Fruit fly (Drosophila melanogaster): Measurements from ENCODE around the gene SPH93.

SPH93 gene

DNA sequence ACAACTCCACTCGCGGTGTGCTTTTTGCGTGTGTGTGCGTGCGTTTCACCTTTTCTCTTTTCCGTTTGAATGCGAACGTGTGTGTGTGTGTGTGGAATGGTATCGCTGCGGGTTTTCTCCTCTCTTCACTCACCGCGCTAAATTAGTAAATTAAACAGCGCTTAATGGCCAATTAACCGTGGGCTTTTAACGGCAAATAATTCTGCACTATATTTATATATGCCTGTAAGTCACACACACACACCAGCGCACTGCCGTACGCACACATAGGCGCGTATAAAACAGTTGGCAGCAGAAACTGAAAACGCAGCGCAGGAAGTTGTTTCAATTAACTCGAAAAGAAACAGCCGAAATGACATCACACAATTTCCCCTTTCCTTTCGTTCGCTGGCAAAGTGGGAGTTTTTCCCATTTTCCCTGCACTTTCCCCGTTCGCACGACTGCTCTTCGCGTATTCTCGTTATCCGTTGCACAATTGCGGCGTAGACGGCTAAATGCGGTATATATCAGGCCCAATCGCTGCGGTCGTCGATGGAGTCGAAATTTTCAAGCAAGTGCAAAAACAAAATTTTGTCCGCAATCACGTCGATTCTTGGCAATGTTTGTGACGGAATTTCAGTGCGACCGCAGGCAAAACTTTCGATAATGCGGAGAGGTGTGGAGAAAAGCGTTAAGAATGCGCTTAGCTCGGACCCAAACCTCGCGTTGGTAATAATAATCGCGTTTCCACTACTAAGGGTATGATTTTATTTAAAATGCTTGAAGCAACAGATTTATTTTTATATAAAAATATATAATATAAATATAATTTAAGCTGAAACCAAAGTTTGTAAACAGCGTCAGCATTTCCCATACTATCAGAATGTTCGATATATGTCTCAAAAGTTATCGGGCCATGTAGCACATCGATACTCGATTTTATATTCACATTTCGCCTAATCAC is 17.1 kb upstream of the SPH93 start, which contains the start of gene BicD:
BicD (minus strand) TSS at position 634 of the 943 bp plus-strand sequence.
- no peak for TF ChIP-seq insv (optimal IDR thresholded peaks at IDR 0.05)
- TF ChIP-seq psq (optimal IDR thresholded peaks at IDR 0.05), result no peak
- no peak for TF ChIP-seq h (optimal IDR thresholded peaks at IDR 0.05)
- TF ChIP-seq ttk (optimal IDR thresholded peaks at IDR 0.05), result no peak
- TF ChIP-seq Sin3A (optimal IDR thresholded peaks at IDR 0.05), result no peak
- TF ChIP-seq Myc (optimal IDR thresholded peaks at IDR 0.05), result no peak

DNA sequence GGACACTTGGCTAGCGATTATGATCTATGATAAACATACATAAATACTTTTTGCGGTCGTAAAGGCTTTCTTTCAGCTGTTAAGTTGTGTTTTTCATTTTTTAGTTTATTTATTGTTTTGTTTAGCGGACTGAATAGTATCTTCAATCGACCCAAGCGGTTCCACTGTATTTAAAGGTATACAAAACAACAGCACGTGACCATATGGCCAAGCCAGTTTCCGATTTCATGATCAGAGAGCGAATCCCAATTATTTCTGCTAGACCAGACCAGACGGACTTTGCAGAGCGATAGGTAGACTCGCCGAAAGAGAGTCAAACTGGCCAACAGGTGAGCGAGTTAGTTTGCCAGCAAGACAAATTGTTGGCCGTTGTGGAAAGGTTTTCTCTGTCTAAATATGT is 15.8 kb upstream of the SPH93 start, which contains the start of gene Sgt:
Sgt (plus strand) TSS at position 80 of the 400 bp plus-strand sequence.
- TF ChIP-seq h (optimal IDR thresholded peaks at IDR 0.05) (no peak), psq (optimal IDR thresholded peaks at IDR 0.05) (no peak), Sin3A (optimal IDR thresholded peaks at IDR 0.05) (no peak), insv (optimal IDR thresholded peaks at IDR 0.05) (no peak), Myc (optimal IDR thresholded peaks at IDR 0.05) (no peak)

DNA sequence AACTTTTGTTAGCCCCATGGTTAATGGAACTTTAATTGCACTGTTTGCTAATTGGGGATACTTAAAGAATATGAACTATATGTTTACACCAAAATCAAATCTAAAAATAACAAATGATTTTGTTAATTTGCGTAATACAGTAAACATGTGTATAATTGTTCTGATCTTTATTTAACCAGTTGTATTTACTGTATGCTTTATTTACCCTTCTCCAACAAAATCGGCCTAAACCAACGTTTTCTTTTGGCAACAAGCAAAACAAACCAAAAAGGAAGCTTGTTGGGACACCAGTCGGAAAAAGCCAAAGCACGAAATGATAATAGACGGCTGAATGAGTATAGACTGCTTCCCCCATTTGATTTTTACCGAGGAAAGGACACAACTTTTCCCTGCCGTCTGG is 14.9 kb upstream of the SPH93 start:
- TF ChIP-seq psq (optimal IDR thresholded peaks at IDR 0.05), result no peak
- no peak for TF ChIP-seq ttk (optimal IDR thresholded peaks at IDR 0.05)

DNA sequence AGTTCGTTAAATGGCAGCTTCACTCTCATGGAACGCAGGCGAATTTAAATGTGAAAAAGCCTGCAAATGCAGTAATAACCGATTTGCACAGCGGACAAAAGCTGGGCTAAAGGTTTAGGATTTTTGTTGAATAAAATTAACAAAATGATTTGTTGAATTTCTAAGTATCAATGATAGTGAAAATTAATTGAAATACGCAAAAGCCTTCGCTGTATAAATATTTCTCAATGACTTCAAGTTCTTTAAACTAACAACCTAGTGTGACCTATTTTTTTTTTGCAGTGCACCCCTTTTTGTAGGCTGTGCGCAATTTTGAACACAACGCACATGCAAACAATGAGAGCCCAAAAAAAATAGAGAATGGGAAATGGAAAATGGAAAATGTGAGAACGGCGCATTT is 11.2 kb upstream of the SPH93 start:
- TF ChIP-seq Sin3A (optimal IDR thresholded peaks at IDR 0.05) (no peak), psq (optimal IDR thresholded peaks at IDR 0.05) (no peak), Myc (optimal IDR thresholded peaks at IDR 0.05) (no peak), ttk (optimal IDR thresholded peaks at IDR 0.05) (no peak)

DNA sequence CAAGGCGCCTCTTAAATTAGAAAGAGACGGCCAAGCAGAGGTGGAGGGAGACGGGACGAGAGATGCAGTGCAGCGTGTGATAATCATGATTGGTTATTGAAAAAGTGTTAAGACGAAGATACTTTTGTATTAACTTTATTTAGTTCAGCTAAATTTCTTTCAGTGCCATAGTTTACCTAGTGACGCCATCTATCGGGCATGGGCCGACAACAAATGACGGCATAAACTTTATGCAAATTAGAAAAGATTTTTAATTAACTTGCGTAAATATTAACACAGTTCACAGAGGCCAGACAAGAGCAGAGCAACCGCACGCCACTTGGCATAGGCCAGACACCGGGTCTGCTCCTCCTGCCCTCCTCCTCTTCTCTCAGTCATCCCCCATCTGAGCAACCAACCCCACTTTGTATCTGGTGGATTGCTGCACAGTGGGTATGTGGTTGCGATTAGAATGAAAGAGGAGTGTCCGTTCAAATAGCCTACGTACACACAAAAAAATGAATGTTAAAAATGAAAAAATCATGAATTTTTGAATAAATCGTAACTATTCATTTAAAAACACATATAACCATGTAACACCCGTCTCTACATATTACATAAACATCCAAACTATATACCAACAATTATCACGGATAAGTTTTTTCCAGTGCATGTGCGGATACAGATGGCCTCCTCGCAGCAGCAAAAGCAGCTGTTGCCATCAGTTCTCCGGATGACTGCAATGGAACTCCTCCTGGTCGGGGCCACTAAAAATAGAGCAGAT is 10.4 kb upstream of the SPH93 start:
- TF ChIP-seq h (optimal IDR thresholded peaks at IDR 0.05) (no peak), psq (optimal IDR thresholded peaks at IDR 0.05) (no peak), insv (optimal IDR thresholded peaks at IDR 0.05) (no peak), Myc (optimal IDR thresholded peaks at IDR 0.05) (no peak), Sin3A (optimal IDR thresholded peaks at IDR 0.05) (no peak), ttk (optimal IDR thresholded peaks at IDR 0.05) (no peak)

DNA sequence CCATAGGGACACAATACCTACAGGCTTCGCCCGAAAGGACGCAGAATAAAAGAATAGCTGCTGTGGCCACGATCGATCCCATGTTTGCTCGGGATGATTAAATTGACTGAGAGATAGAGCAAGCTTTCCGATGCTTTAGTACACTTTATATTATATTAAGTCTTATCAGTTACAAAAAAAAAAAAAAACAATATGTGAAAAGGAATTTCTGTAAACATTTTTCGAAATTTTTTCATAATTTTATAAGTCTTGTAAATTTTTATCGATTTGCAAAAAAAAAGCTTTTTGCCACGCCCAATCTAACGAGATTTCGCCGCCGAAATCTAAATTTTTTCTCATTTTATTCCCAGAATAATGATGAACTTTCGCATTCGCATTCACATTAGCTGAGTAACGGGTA is 2.2 kb upstream of the SPH93 start, which contains the start of gene CG18563:
CG18563 (minus strand) TSS at position 101 of the 400 bp plus-strand sequence.
- TF ChIP-seq insv (optimal IDR thresholded peaks at IDR 0.05) (no peak), psq (optimal IDR thresholded peaks at IDR 0.05) (no peak), Myc (optimal IDR thresholded peaks at IDR 0.05) (no peak), h (optimal IDR thresholded peaks at IDR 0.05) (no peak), ttk (optimal IDR thresholded peaks at IDR 0.05) (no peak), Sin3A (optimal IDR thresholded peaks at IDR 0.05) (no peak)

DNA sequence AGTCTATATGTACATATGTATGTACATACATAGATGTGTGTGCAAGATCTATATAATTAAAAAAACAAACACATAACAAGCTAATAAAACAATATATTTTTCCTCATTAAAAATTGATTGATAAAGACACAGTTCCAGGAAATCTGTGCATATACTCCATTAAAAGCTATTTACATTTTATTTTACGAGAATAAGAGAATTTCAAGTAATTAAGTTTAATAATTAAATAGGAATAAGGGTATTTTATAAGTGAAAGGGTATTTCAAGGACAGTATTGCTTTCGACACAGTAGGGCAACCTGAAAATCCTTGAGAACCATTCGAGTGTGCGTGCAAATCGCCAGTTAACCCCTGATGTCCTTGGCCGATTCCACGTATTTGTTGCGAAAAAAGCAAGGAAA is 3.1 kb downstream of the SPH93 start, which contains the start of gene CG5050:
CG5050 (plus strand) TSS at position 301 of the 400 bp plus-strand sequence.
- TF ChIP-seq Sin3A (optimal IDR thresholded peaks at IDR 0.05) (no peak), ttk (optimal IDR thresholded peaks at IDR 0.05) (no peak), Myc (optimal IDR thresholded peaks at IDR 0.05) (no peak), insv (optimal IDR thresholded peaks at IDR 0.05) (no peak), h (optimal IDR thresholded peaks at IDR 0.05) (no peak), psq (optimal IDR thresholded peaks at IDR 0.05) (no peak)

DNA sequence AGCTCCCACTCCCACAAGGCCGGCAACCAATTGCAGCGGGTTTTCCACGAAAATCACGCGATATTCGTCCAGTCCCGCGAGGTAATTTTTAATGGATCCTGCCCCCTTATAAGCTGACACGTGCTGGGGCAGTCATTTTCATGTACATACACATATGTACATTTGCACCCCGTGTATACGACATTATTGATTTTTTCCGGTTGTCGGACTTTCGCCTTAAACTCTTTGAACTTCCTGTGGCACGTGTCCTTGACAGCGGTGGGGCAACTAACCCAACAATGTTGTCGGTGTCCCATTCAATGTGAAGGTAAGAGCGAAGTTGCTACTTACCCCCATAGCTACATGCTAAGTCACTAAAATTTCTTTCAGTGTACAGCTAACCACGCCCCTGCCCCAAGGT is 3.6 kb downstream of the SPH93 start:
- TF ChIP-seq ttk (optimal IDR thresholded peaks at IDR 0.05) (no peak), psq (optimal IDR thresholded peaks at IDR 0.05) (no peak), Sin3A (optimal IDR thresholded peaks at IDR 0.05) (no peak), insv (optimal IDR thresholded peaks at IDR 0.05) (no peak), h (optimal IDR thresholded peaks at IDR 0.05) (no peak), Myc (optimal IDR thresholded peaks at IDR 0.05) (no peak)

DNA sequence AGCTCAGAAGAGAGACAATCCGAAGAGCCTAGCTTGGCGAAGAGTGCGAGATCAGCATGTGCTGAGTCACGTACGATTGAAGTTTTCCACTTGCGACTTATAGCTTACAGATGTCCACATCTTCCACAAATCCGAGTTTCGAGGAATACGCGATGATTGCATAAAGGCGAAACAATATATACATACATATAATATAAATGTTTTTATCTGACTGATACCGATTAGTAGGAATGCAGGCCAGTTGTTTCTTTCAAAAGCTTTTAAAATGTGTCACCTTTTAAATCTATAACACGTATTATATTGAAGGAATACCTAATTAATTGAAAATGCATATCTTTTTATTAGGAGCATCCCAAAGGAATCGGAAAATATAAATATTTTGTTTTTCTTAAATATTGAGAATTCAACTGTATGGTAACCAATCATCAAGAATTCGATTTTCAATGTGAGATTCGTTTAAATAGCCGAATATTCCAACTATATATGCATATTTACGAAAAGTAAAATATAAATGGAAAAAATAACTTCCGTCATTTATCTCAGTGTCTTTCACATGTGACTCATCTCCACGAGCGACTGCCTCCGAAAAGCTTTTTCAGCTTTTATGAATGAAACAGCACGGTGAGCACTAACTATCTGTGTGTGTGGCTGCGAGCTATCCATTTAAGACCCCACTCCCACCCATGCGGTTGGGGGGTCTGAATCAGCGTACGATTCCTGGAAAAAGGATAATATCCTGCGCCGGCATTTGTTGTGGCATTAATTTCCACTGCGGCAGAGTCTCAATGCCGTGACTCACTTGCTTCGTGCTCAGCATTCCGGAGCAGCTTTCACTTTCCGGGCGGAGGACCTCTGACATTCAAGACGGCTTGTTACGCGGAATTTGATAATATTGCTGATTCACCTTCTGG is 5.0 kb downstream of the SPH93 start:
- TF ChIP-seq h (optimal IDR thresholded peaks at IDR 0.05) (no peak), Sin3A (optimal IDR thresholded peaks at IDR 0.05) (no peak), insv (optimal IDR thresholded peaks at IDR 0.05) (no peak), ttk (optimal IDR thresholded peaks at IDR 0.05) (no peak), Myc (optimal IDR thresholded peaks at IDR 0.05) (no peak), psq (optimal IDR thresholded peaks at IDR 0.05) (no peak)

DNA sequence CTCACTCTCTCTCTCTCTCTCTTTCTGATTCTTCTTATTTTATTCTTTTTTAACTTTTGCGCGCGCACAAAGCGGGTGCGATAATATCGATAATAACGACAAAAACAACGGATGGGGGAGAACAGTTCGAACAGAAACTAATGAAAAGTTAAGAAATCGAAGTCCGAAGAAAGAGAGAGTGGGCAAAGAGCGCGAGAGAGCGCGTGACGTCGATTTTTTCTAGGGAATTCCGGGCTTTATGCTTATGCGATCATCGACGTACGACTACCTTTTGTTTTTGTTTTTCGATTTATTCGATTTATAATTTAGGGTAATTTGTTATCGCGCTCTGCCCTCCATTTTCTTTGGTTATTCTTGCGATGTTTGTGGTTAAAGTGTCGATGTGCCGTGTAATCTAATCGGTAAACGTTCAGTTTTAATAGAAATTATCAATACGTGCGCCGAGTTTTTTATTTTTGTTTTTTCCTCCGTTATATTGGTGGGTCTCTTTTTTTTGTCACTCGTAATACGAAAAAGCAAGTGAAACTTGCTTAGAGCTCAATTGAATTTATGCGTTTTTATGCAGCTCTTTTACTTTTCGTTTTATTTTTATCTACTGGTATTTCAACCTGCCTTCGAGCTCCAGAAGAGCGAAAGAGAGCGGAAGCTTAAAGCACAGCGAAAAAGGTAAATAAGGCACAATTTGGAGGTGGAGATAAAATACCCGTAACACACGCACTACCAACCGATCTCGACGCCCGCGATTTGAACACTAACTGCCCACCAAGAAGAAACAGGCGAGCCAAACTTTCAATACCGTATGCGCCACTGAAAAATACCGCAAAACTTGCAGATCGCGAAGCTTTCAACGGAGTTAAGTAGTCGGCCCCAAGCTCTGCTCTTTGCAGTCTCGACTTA is 5.9 kb downstream of the SPH93 start, which contains the start of gene dl:
dl (minus strand) TSS at position 757 of the 897 bp plus-strand sequence.
- no peak for TF ChIP-seq insv (optimal IDR thresholded peaks at IDR 0.05)
- TF ChIP-seq psq (optimal IDR thresholded peaks at IDR 0.05), result no peak
- TF ChIP-seq ttk (optimal IDR thresholded peaks at IDR 0.05), result no peak
- no peak for TF ChIP-seq h (optimal IDR thresholded peaks at IDR 0.05)
- TF ChIP-seq Myc (optimal IDR thresholded peaks at IDR 0.05), result no peak
- TF ChIP-seq Sin3A (optimal IDR thresholded peaks at IDR 0.05), result no peak

All from Kc167 (cell line).